Worm (Caenorhabditis elegans): ENCODE measurements around the gene acdh-13.

Gene acdh-13

DNA sequence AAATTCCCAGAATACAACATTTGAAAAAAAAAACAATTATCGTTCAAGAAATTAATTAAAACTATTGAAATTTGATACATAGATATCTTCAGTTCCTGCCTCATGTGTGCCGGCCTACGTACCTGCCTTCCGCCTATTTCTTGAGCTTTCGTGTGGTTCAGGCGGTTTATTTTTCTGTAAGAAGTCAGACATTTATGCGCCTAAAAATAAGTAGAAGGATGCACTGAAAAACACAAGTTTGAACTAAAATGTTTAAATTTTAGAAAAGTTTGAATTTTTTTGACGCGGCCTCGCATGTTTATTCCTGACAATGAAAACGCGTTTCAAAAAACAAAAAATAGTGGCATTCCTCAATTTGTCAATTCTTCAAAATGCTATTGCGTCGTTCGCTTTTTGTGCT lies 24.9 kb downstream of the acdh-13 start, which contains the start of gene C28C12.11:
Gene C28C12.11, plus strand, starts transcription at position 301 of the 400 bp plus-strand sequence.
- TF ChIP-seq sea-1 (GFP tag; conservative IDR thresholded peaks at IDR 0.05): no peak
- TF ChIP-seq flt-1 (GFP tag; IDR thresholded peaks at IDR 0.05): no peak
- TF ChIP-seq hnd-1 (tag; optimal IDR thresholded peaks at IDR 0.05): no peak
- TF ChIP-seq hmg-4 (GFP tag; optimal IDR thresholded peaks at IDR 0.05): no peak
- TF ChIP-seq B0310.2 (tag; optimal IDR thresholded peaks at IDR 0.05): no peak
- TF ChIP-seq scrt-1 (GFP tag; IDR thresholded peaks at IDR 0.05): no peak
- no peak for TF ChIP-seq tbx-11 (GFP tag; IDR thresholded peaks at IDR 0.05)
- TF ChIP-seq tbx-37 (GFP tag; conservative IDR thresholded peaks at IDR 0.05): no peak
- TF ChIP-seq ceh-13 (GFP tag; optimal IDR thresholded peaks at IDR 0.05): no peak
- no peak for TF ChIP-seq F13C5.2 (tag; optimal IDR thresholded peaks at IDR 0.05)
- TF ChIP-seq ets-7 (tag; optimal IDR thresholded peaks at IDR 0.05): no peak
- TF ChIP-seq pes-1 (GFP tag; IDR thresholded peaks at IDR 0.05): no peak
- no peak for TF ChIP-seq ceh-36 (tag; optimal IDR thresholded peaks at IDR 0.05)
- no peak for TF ChIP-seq aly-1 (tag; optimal IDR thresholded peaks at IDR 0.05)

DNA sequence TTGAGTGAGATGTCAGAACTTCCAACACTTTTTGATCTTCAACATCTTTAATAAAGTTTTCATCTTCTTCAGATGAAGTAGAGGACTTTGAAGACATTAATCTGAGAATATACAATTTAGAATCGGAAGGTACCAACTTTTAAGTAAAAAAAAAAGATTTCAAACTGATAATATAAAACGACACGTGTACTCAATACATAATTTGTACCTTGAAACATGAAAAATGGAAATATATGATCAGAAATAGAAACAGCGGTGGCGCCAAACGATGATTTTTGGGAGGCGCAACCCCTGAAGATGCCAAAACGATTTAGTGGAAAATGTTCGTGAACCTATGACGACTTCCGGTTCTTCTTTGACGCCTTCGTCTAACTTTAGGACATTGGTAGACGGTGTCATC lies 26.1 kb downstream of the acdh-13 start, which contains the start of gene oat-1:
Gene oat-1, minus strand, starts transcription at position 101 of the 400 bp plus-strand sequence.
- no peak for TF ChIP-seq aly-1 (tag; optimal IDR thresholded peaks at IDR 0.05)
- TF ChIP-seq tbx-11 (GFP tag; IDR thresholded peaks at IDR 0.05): no peak
- TF ChIP-seq pes-1 (GFP tag; IDR thresholded peaks at IDR 0.05): no peak
- no peak for TF ChIP-seq ceh-36 (tag; optimal IDR thresholded peaks at IDR 0.05)
- TF ChIP-seq ama-1 (optimal IDR thresholded peaks at IDR 0.05): no peak
- no peak for TF ChIP-seq hmbx-1 (tag; optimal IDR thresholded peaks at IDR 0.05)
- no peak for TF ChIP-seq hmg-4 (GFP tag; optimal IDR thresholded peaks at IDR 0.05)
- TF ChIP-seq tbx-37 (GFP tag; conservative IDR thresholded peaks at IDR 0.05): no peak
- no peak for TF ChIP-seq scrt-1 (GFP tag; IDR thresholded peaks at IDR 0.05)
- TF ChIP-seq ets-7 (tag; optimal IDR thresholded peaks at IDR 0.05): no peak
- TF ChIP-seq ceh-13 (GFP tag; optimal IDR thresholded peaks at IDR 0.05): no peak
- TF ChIP-seq flt-1 (GFP tag; IDR thresholded peaks at IDR 0.05): no peak
- no peak for TF ChIP-seq tra-4 (tag; optimal IDR thresholded peaks at IDR 0.05)
- TF ChIP-seq sea-1 (GFP tag; conservative IDR thresholded peaks at IDR 0.05): no peak
- no peak for TF ChIP-seq B0310.2 (tag; optimal IDR thresholded peaks at IDR 0.05)
- no peak for TF ChIP-seq hnd-1 (tag; optimal IDR thresholded peaks at IDR 0.05)
- TF ChIP-seq F13C5.2 (tag; optimal IDR thresholded peaks at IDR 0.05): no peak

DNA sequence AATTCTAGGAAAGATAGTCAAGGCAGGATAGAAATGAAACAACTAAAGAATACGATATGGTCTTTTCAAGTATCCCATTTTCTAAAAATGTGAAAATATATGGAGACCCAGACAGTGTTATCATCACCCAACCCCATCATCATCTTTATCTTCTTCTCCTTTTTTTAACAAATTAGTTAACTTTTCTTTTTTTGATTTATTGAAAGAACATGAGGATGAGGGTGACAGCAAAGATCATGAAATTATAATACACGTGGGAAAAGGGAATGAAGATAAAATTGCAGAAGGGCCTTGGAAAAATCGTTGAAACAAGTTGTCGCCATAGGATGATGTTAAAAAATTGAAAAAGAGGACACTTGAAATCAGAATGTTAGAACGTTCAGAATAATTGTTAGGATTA lies 34.4 kb downstream of the acdh-13 start:
- TF ChIP-seq tbx-11 (GFP tag; IDR thresholded peaks at IDR 0.05) (no peak), sea-1 (GFP tag; conservative IDR thresholded peaks at IDR 0.05) (no peak), hnd-1 (tag; optimal IDR thresholded peaks at IDR 0.05) (no peak), ama-1 (optimal IDR thresholded peaks at IDR 0.05) (no peak), aly-1 (tag; optimal IDR thresholded peaks at IDR 0.05) (no peak), ceh-36 (tag; optimal IDR thresholded peaks at IDR 0.05) (no peak), scrt-1 (GFP tag; IDR thresholded peaks at IDR 0.05) (no peak), F13C5.2 (tag; optimal IDR thresholded peaks at IDR 0.05) (no peak), ceh-13 (GFP tag; optimal IDR thresholded peaks at IDR 0.05) (no peak), ets-7 (tag; optimal IDR thresholded peaks at IDR 0.05) (no peak), tbx-37 (GFP tag; conservative IDR thresholded peaks at IDR 0.05) (no peak), pes-1 (GFP tag; IDR thresholded peaks at IDR 0.05) (no peak), flt-1 (GFP tag; IDR thresholded peaks at IDR 0.05) (no peak), hmbx-1 (tag; optimal IDR thresholded peaks at IDR 0.05) (no peak), B0310.2 (tag; optimal IDR thresholded peaks at IDR 0.05) (no peak)

ce11 chrIV:8463716-8464115 lies 34.9 kb downstream of the acdh-13 start, which contains the start of gene str-176:
Gene str-176, minus strand, starts transcription at chrIV:8463816.
- no peak for TF ChIP-seq hnd-1 (tag; optimal IDR thresholded peaks at IDR 0.05)
- TF ChIP-seq ets-7 (tag; optimal IDR thresholded peaks at IDR 0.05): no peak
- no peak for TF ChIP-seq sea-1 (GFP tag; conservative IDR thresholded peaks at IDR 0.05)
- TF ChIP-seq ceh-13 (GFP tag; optimal IDR thresholded peaks at IDR 0.05): no peak
- no peak for TF ChIP-seq ceh-36 (tag; optimal IDR thresholded peaks at IDR 0.05)
- TF ChIP-seq aly-1 (tag; optimal IDR thresholded peaks at IDR 0.05): no peak
- TF ChIP-seq tbx-37 (GFP tag; conservative IDR thresholded peaks at IDR 0.05): no peak
- TF ChIP-seq hmg-4 (GFP tag; optimal IDR thresholded peaks at IDR 0.05): no peak

- TF ChIP-seq F13C5.2 (tag; optimal IDR thresholded peaks at IDR 0.05): no peak
- TF ChIP-seq tbx-37 (GFP tag; conservative IDR thresholded peaks at IDR 0.05): no peak
- no peak for TF ChIP-seq aly-1 (tag; optimal IDR thresholded peaks at IDR 0.05)
- TF ChIP-seq flt-1 (GFP tag; IDR thresholded peaks at IDR 0.05): no peak
- TF ChIP-seq scrt-1 (GFP tag; IDR thresholded peaks at IDR 0.05): no peak
- no peak for TF ChIP-seq ama-1 (optimal IDR thresholded peaks at IDR 0.05)
- no peak for TF ChIP-seq B0310.2 (tag; optimal IDR thresholded peaks at IDR 0.05)
- TF ChIP-seq ceh-36 (tag; optimal IDR thresholded peaks at IDR 0.05): no peak
- no peak for TF ChIP-seq pes-1 (GFP tag; IDR thresholded peaks at IDR 0.05)
- TF ChIP-seq tbx-11 (GFP tag; IDR thresholded peaks at IDR 0.05): no peak
- TF ChIP-seq ets-7 (tag; optimal IDR thresholded peaks at IDR 0.05): no peak
- TF ChIP-seq hnd-1 (tag; optimal IDR thresholded peaks at IDR 0.05): no peak
- TF ChIP-seq sea-1 (GFP tag; conservative IDR thresholded peaks at IDR 0.05): no peak
- no peak for TF ChIP-seq hmg-4 (GFP tag; optimal IDR thresholded peaks at IDR 0.05)
- no peak for TF ChIP-seq tra-4 (tag; optimal IDR thresholded peaks at IDR 0.05)
- TF ChIP-seq hmbx-1 (tag; optimal IDR thresholded peaks at IDR 0.05): no peak
These were observed 35.6 kb downstream of the acdh-13 start for ce11 chrIV:8463069-8463468.

DNA sequence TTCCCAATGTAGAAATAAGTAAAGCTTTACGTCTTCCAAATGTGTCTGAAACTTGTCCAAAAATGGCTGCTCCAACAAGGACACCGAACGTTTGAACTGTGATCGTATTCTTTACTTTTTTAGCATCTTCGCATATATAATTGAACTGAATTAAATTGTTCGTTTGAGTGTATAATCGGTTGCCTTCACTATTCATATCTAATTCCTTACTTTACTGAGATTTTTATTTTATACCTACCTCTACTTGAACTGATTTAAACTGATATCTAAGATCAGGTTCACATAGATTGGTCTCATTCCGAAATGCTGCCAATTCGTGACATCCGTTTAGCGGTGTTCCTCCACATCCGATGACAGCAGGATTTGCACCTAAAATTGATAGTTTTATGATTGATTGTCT lies 36.2 kb downstream of the acdh-13 start:
- TF ChIP-seq tbx-37 (GFP tag; conservative IDR thresholded peaks at IDR 0.05) (no peak), aly-1 (tag; optimal IDR thresholded peaks at IDR 0.05) (no peak), ama-1 (optimal IDR thresholded peaks at IDR 0.05) (no peak), flt-1 (GFP tag; IDR thresholded peaks at IDR 0.05) (no peak), ceh-36 (tag; optimal IDR thresholded peaks at IDR 0.05) (no peak), tbx-11 (GFP tag; IDR thresholded peaks at IDR 0.05) (no peak), hmg-4 (GFP tag; optimal IDR thresholded peaks at IDR 0.05) (no peak), B0310.2 (tag; optimal IDR thresholded peaks at IDR 0.05) (no peak), sea-1 (GFP tag; conservative IDR thresholded peaks at IDR 0.05) (no peak), ets-7 (tag; optimal IDR thresholded peaks at IDR 0.05) (no peak), scrt-1 (GFP tag; IDR thresholded peaks at IDR 0.05) (no peak), tra-4 (tag; optimal IDR thresholded peaks at IDR 0.05) (no peak), hnd-1 (tag; optimal IDR thresholded peaks at IDR 0.05) (no peak), F13C5.2 (tag; optimal IDR thresholded peaks at IDR 0.05) (no peak)

ce11 chrIV:8461177-8461576 lies 37.4 kb downstream of the acdh-13 start:
- TF ChIP-seq ceh-13 (GFP tag; optimal IDR thresholded peaks at IDR 0.05): no peak
- TF ChIP-seq scrt-1 (GFP tag; IDR thresholded peaks at IDR 0.05): no peak
- no peak for TF ChIP-seq tbx-11 (GFP tag; IDR thresholded peaks at IDR 0.05)
- no peak for TF ChIP-seq pes-1 (GFP tag; IDR thresholded peaks at IDR 0.05)
- no peak for TF ChIP-seq sea-1 (GFP tag; conservative IDR thresholded peaks at IDR 0.05)
- no peak for TF ChIP-seq hmbx-1 (tag; optimal IDR thresholded peaks at IDR 0.05)
- TF ChIP-seq ets-7 (tag; optimal IDR thresholded peaks at IDR 0.05): no peak
- TF ChIP-seq ama-1 (optimal IDR thresholded peaks at IDR 0.05): no peak
- TF ChIP-seq hnd-1 (tag; optimal IDR thresholded peaks at IDR 0.05): no peak
